Fruit fly (Drosophila melanogaster) whole organism, embryonic: Measurements from ENCODE around the gene CG14352.

Source experiments
- Antp ChIP-seq: fragments of 200-800 bp; sonication (Bioruptor generic); optimal IDR thresholded peaks from 3 replicates; lab custom pipeline; 2016; ENCODE audit warnings: missing biosample characterization, missing genetic modification characterization
- Awh ChIP-seq: fragments of 200-800 bp; sonication (Bioruptor generic); IDR thresholded peaks from 2 replicates; pipeline ENCODE4, ENCODE4 v1.3.6; 2022; ENCODE audit warnings: missing biosample characterization, missing genetic modification characterization
- B-H1 ChIP-seq: fragments of 200-800 bp; sonication (Bioruptor generic); IDR thresholded peaks from 3 replicates; pipeline ENCODE4 v1.3.6; 2022; ENCODE audit warnings: missing biosample characterization, missing genetic modification characterization
- CG10209 ChIP-seq: fragments of 200-800 bp; sonication (Bioruptor generic); optimal IDR thresholded peaks from 3 replicates; lab custom pipeline; 2017; ENCODE audit warnings: missing biosample characterization, mild to moderate bottlenecking, missing genetic modification characterization, missing genetic modification reagents
- CG12659 ChIP-seq: fragments of 200-800 bp; sonication (Bioruptor generic); optimal IDR thresholded peaks from 3 replicates; lab custom pipeline; 2017; ENCODE audit warnings: mild to moderate bottlenecking, missing biosample characterization, missing genetic modification reagents, missing genetic modification characterization
- CG15479 ChIP-seq: fragments of 200-800 bp; sonication (Bioruptor generic); optimal IDR thresholded peaks from 3 replicates; lab custom pipeline; 2019; ENCODE audit warnings: missing biosample characterization, mild to moderate bottlenecking, missing genetic modification characterization, moderate library complexity
- CG1647 ChIP-seq: fragments of 200-800 bp; sonication (Bioruptor generic); optimal IDR thresholded peaks from 3 replicates; lab custom pipeline; 2016; ENCODE audit warnings: missing biosample characterization, missing genetic modification characterization
- CG16863 ChIP-seq: fragments of 200-800 bp; sonication (Bioruptor generic); optimal IDR thresholded peaks from 3 replicates; lab custom pipeline; 2016; ENCODE audit warnings: missing biosample characterization, missing genetic modification characterization
- CG17361 ChIP-seq: fragments of 200-800 bp; sonication (Bioruptor generic); IDR thresholded peaks from 3 replicates; pipeline ENCODE4 v1.3.6; 2022; ENCODE audit warnings: missing biosample characterization, missing genetic modification characterization
- CG17912 ChIP-seq: fragments of 200-800 bp; sonication (Bioruptor generic); optimal IDR thresholded peaks from 2 replicates; lab custom pipeline; 2018; ENCODE audit warnings: missing biosample characterization, mild to moderate bottlenecking, missing genetic modification characterization
- CG2116 ChIP-seq: fragments of 200-800 bp; sonication (Bioruptor generic); optimal IDR thresholded peaks from 3 replicates; lab custom pipeline; 2018; ENCODE audit warnings: missing biosample characterization, mild to moderate bottlenecking, missing genetic modification characterization
- CG31365 ChIP-seq: fragments of 200-800 bp; sonication (Bioruptor generic); optimal IDR thresholded peaks from 2 replicates; lab custom pipeline; 2018; ENCODE audit warnings: missing biosample characterization, mild to moderate bottlenecking, missing genetic modification characterization
- CG3407 ChIP-seq: fragments of 200-800 bp; sonication (Bioruptor generic); optimal IDR thresholded peaks from 2 replicates; lab custom pipeline; 2018; ENCODE audit warnings: missing biosample characterization, mild to moderate bottlenecking, missing genetic modification characterization
- CG42726 ChIP-seq: fragments of 200-800 bp; sonication (Bioruptor generic); IDR thresholded peaks from 2 replicates; pipeline ENCODE4 v1.3.6; 2022; ENCODE audit warnings: missing biosample characterization, missing genetic modification characterization; ENCODE audit not compliant: partially characterized antibody
- CG4424 ChIP-seq: fragments of 200-800 bp; sonication (Bioruptor generic); optimal IDR thresholded peaks from 3 replicates; lab custom pipeline; 2016; ENCODE audit warnings: missing biosample characterization, missing genetic modification characterization
- CG4820 ChIP-seq: fragments of 200-800 bp; sonication (Bioruptor generic); optimal IDR thresholded peaks from 3 replicates; lab custom pipeline; 2016; ENCODE audit warnings: missing biosample characterization, missing genetic modification characterization
- CG7745 ChIP-seq: fragments of 200-800 bp; sonication (Bioruptor generic); optimal IDR thresholded peaks from 2 replicates; lab custom pipeline; 2018; ENCODE audit warnings: missing biosample characterization, mild to moderate bottlenecking, missing genetic modification characterization, moderate library complexity
- CG8281 ChIP-seq: fragments of 200-800 bp; sonication (Bioruptor generic); optimal IDR thresholded peaks from 2 replicates; lab custom pipeline; 2018; ENCODE audit warnings: missing biosample characterization, mild to moderate bottlenecking, missing genetic modification characterization, moderate library complexity
- CG8924 ChIP-seq: fragments of 200-800 bp; optimal IDR thresholded peaks from 3 replicates; lab custom pipeline; 2019; ENCODE audit warnings: missing biosample characterization, mild to moderate bottlenecking, missing genetic modification characterization, moderate library complexity
- CG9437 ChIP-seq: fragments of 200-800 bp; sonication (Bioruptor generic); optimal IDR thresholded peaks from 2 replicates; lab custom pipeline; 2018; ENCODE audit warnings: missing biosample characterization, mild to moderate bottlenecking, missing genetic modification characterization
- Chrac-16 ChIP-seq: fragments of 200-800 bp; sonication (Bioruptor generic); optimal IDR thresholded peaks from 3 replicates; lab custom pipeline; 2016; ENCODE audit warnings: missing biosample characterization, missing genetic modification characterization
- Eip74EF ChIP-seq, 2 experiments: fragments of 200-800 bp in 1 of 2; fragments of >200 bp in 1 of 2; sonication (Bioruptor generic) in 1 of 2; optimal IDR thresholded peaks; 2 replicates each; lab custom pipeline; 2017 to 2019; ENCODE audit warnings: missing biosample characterization in 2 of 2, missing genetic modification characterization in 2 of 2, mild to moderate bottlenecking in 1 of 2, moderate library complexity in 1 of 2
- HLH54F ChIP-seq: fragments of 200-800 bp; sonication (Bioruptor generic); optimal IDR thresholded peaks from 3 replicates; lab custom pipeline; 2016; ENCODE audit warnings: missing biosample characterization, missing genetic modification characterization
- HmgZ ChIP-seq: fragments of 200-800 bp; sonication (Bioruptor generic); optimal IDR thresholded peaks from 2 replicates; lab custom pipeline; 2018; ENCODE audit warnings: missing biosample characterization, mild to moderate bottlenecking, missing genetic modification characterization
- Hr51 ChIP-seq, 2 experiments: fragments of 200-800 bp; sonication (Bioruptor generic); optimal IDR thresholded peaks; 2 replicates in 1 of 2; 3 replicates in 1 of 2; lab custom pipeline; 2016 to 2018; ENCODE audit warnings: missing biosample characterization in 2 of 2, missing genetic modification characterization in 2 of 2, mild to moderate bottlenecking in 1 of 2, moderate library complexity in 1 of 2
- Mes4 ChIP-seq: fragments of 200-800 bp; sonication (Bioruptor generic); optimal IDR thresholded peaks from 2 replicates; lab custom pipeline; 2016; ENCODE audit warnings: missing biosample characterization, missing genetic modification characterization
- NC2β ChIP-seq: fragments of 200-800 bp; sonication (Bioruptor generic); optimal IDR thresholded peaks from 2 replicates; lab custom pipeline; 2016; ENCODE audit warnings: missing biosample characterization, missing genetic modification characterization
- NfI ChIP-seq: fragments of 200-800 bp; sonication (Bioruptor generic); optimal IDR thresholded peaks from 3 replicates; lab custom pipeline; 2018; ENCODE audit warnings: missing biosample characterization, mild to moderate bottlenecking, missing genetic modification characterization, moderate library complexity
- Xrp1 ChIP-seq: fragments of 200-800 bp; sonication (Bioruptor generic); IDR thresholded peaks from 2 replicates; pipeline ENCODE4 v1.3.6; 2022; ENCODE audit warnings: missing biosample characterization, missing genetic modification characterization
- croc ChIP-seq: fragments of 200-800 bp; sonication (Bioruptor generic); conservative IDR thresholded peaks from 3 replicates; pipeline ENCODE4 v1.3.6; 2022; ENCODE audit warnings: missing biosample characterization, missing genetic modification characterization
- crol ChIP-seq: fragments of 200-800 bp; sonication (Bioruptor generic); IDR thresholded peaks from 2 replicates; pipeline ENCODE4 v1.3.6; 2022; ENCODE audit warnings: missing biosample characterization, missing genetic modification characterization
- fd102C ChIP-seq: fragments of 200-800 bp; sonication (Bioruptor generic); optimal IDR thresholded peaks from 2 replicates; lab custom pipeline; 2018; ENCODE audit warnings: missing biosample characterization, mild to moderate bottlenecking, missing genetic modification characterization, moderate library complexity
- fd64A ChIP-seq: fragments of 200-800 bp; sonication (Bioruptor generic); optimal IDR thresholded peaks from 3 replicates; lab custom pipeline; 2018; ENCODE audit warnings: missing biosample characterization, mild to moderate bottlenecking, missing genetic modification characterization
- h ChIP-seq: fragments of >200 bp; optimal IDR thresholded peaks from 2 replicates; lab custom pipeline; 2017
- ken ChIP-seq: fragments of 200-800 bp; sonication (Bioruptor generic); IDR thresholded peaks from 3 replicates; pipeline ENCODE4 v1.3.6; 2022; ENCODE audit warnings: missing biosample characterization, missing genetic modification characterization
- knrl ChIP-seq: fragments of 200-800 bp; sonication (Bioruptor generic); IDR thresholded peaks from 3 replicates; pipeline ENCODE4 v1.3.6; 2022; ENCODE audit warnings: missing biosample characterization, missing genetic modification characterization; ENCODE audit not compliant: partially characterized antibody
- nom ChIP-seq: fragments of 200-800 bp; sonication (Bioruptor generic); optimal IDR thresholded peaks from 2 replicates; lab custom pipeline; 2017; ENCODE audit warnings: missing biosample characterization, missing genetic modification characterization, mild to moderate bottlenecking, moderate library complexity, missing genetic modification reagents
- onecut ChIP-seq: fragments of 200-800 bp; sonication (Bioruptor generic); IDR thresholded peaks from 2 replicates; pipeline ENCODE4 v1.3.6; 2022; ENCODE audit warnings: missing biosample characterization, missing genetic modification characterization
- p53 ChIP-seq: fragments of 200-800 bp; sonication (Bioruptor generic); optimal IDR thresholded peaks from 2 replicates; lab custom pipeline; 2016; ENCODE audit warnings: missing biosample characterization, missing genetic modification characterization
- peb ChIP-seq: fragments of 200-800 bp; sonication (Bioruptor generic); IDR thresholded peaks from 2 replicates; pipeline ENCODE4 v1.3.6; 2022; ENCODE audit warnings: missing biosample characterization, missing genetic modification characterization
- pnt ChIP-seq: fragments of 200-800 bp; sonication (Bioruptor generic); optimal IDR thresholded peaks from 3 replicates; lab custom pipeline; 2016; ENCODE audit warnings: missing biosample characterization, missing genetic modification characterization
- pros ChIP-seq: fragments of 200-800 bp; sonication (Bioruptor generic); optimal IDR thresholded peaks from 3 replicates; lab custom pipeline; 2019; ENCODE audit warnings: missing biosample characterization, mild to moderate bottlenecking, missing genetic modification characterization, moderate library complexity
- rib ChIP-seq: fragments of 200-800 bp; sonication (Bioruptor generic); IDR thresholded peaks from 2 replicates; pipeline ENCODE4 v1.3.6; 2022; ENCODE audit warnings: missing biosample characterization, missing genetic modification characterization
- sc ChIP-seq, 3 experiments: fragments of >200 bp in 2 of 3; fragments of 200-800 bp in 1 of 3; sonication (Bioruptor generic) in 1 of 3; optimal IDR thresholded peaks; 2 replicates in 2 of 3; 3 replicates in 1 of 3; lab custom pipeline; 2017; ENCODE audit warnings: mild to moderate bottlenecking in 1 of 3, missing biosample characterization in 1 of 3, missing genetic modification characterization in 1 of 3, missing genetic modification reagents in 1 of 3
- sima ChIP-seq: fragments of 200-800 bp; sonication (Bioruptor generic); optimal IDR thresholded peaks from 2 replicates; lab custom pipeline; 2016; ENCODE audit warnings: missing biosample characterization, missing genetic modification characterization
- sqz ChIP-seq: fragments of 200-800 bp; sonication (Bioruptor generic); optimal IDR thresholded peaks from 3 replicates; lab custom pipeline; 2018; ENCODE audit warnings: missing biosample characterization, mild to moderate bottlenecking, missing genetic modification characterization
- vnd ChIP-seq: fragments of 200-800 bp; sonication (Bioruptor generic); IDR thresholded peaks from 3 replicates; pipeline ENCODE4 v1.3.6; 2022; ENCODE audit warnings: missing biosample characterization, missing genetic modification characterization; ENCODE audit not compliant: partially characterized antibody
- wdn ChIP-seq: fragments of 200-800 bp; sonication (Bioruptor generic); IDR thresholded peaks from 2 replicates; pipeline ENCODE4 v1.3.6; 2022; ENCODE audit warnings: missing biosample characterization, missing genetic modification characterization
- z ChIP-seq: fragments of 200-800 bp; sonication (Bioruptor generic); IDR thresholded peaks from 3 replicates; pipeline ENCODE4 v1.3.6; 2022; ENCODE audit warnings: missing biosample characterization, missing genetic modification characterization
- zfh1 ChIP-seq: fragments of 200-800 bp; sonication (Bioruptor generic); IDR thresholded peaks from 3 replicates; pipeline ENCODE4 v1.3.6; 2022; ENCODE audit warnings: missing biosample characterization, missing genetic modification characterization

Gene CG14352

DNA sequence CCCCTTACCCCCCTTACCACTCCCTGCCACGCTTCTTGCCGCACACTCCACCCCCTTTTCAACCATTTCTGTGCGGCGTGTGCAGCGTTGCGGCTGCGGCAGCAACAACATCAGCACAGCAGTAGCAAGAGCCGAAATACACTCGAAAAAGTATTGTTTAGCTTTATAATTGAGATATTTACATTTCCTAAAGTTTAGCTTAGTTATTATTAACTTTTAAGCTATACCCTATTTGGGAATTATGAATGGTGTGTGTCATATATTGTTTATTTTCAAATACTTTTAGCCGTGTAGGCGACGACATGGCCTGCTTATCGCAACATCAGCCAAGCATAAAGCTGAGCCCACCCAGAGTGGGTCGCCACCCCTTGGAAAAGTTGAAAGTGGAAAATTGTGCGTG, 4.5 kb downstream of the CG14352 start (continued):
- no peak for TF ChIP-seq CG2116
- peak; percentile 34 to 75 for TF ChIP-seq Hr51 (GFP tag; optimal IDR thresholded peaks at IDR 0.05; lab: Kevin White, UChicago)
- peak; percentile 44; the same call in 2 of the 3 replicates for TF ChIP-seq B-H1
- TF ChIP-seq NfI (GFP tag; lab: Kevin White, UChicago) = peak; percentile 37
- no peak for TF ChIP-seq knrl (GFP tag; lab: Robert Waterston, UW)
- TF ChIP-seq CG4424 (GFP tag; lab: Kevin White, UChicago) = peak; percentile 70
- TF ChIP-seq HLH54F (GFP tag; lab: Kevin White, UChicago) = peak; percentile 32
- no peak for TF ChIP-seq rib (GFP tag; lab: Robert Waterston, UW)
- peak; percentile 30 for TF ChIP-seq Chrac-16 (GFP tag; lab: Kevin White, UChicago)
- no peak for TF ChIP-seq vnd (GFP tag; lab: Robert Waterston, UW)
- TF ChIP-seq ken = peak; percentile 43; the same call in 1 of the 3 replicates
- TF ChIP-seq CG8281 (tag; lab: Kevin White, UChicago) = peak; percentile 20
- TF ChIP-seq HmgZ = peak; percentile 43
- TF ChIP-seq CG31365 (tag; lab: Kevin White, UChicago) = peak; percentile 23
- TF ChIP-seq nom (GFP tag; lab: Kevin White, UChicago) = no peak
- no peak for TF ChIP-seq fd102C (GFP tag; lab: Kevin White, UChicago)
- TF ChIP-seq pnt (GFP tag; lab: Kevin White, UChicago) = peak; percentile 45
- peak; percentile 73 for TF ChIP-seq Xrp1
- TF ChIP-seq wdn (GFP tag; lab: Robert Waterston, UW) = peak; percentile 35; the same call in 1 of the 2 replicates
- TF ChIP-seq CG42726 (GFP tag; lab: Robert Waterston, UW) = no peak
- TF ChIP-seq CG16863 (GFP tag; lab: Kevin White, UChicago) = peak; percentile 45
- no peak for TF ChIP-seq CG15479 (GFP tag; lab: Kevin White, UChicago)
- no peak for TF ChIP-seq CG17912
- peak; percentile 50; the same call in 2 of the 3 replicates for TF ChIP-seq croc (GFP tag; lab: Robert Waterston, UW)
- TF ChIP-seq CG7745 (tag; lab: Kevin White, UChicago) = no peak
- TF ChIP-seq peb = peak; percentile 51; the same call in 1 of the 2 replicates
- peak; percentile 39 for TF ChIP-seq pros (GFP tag; lab: Kevin White, UChicago)
- TF ChIP-seq onecut (GFP tag; lab: Robert Waterston, UW) = peak; percentile 55
- no peak for TF ChIP-seq fd64A
- TF ChIP-seq crol (GFP tag; lab: Robert Waterston, UW) = peak; percentile 89
- TF ChIP-seq Antp (GFP tag; lab: Kevin White, UChicago) = peak; percentile 55
- no peak for TF ChIP-seq sc (optimal IDR thresholded peaks at IDR 0.05; lab: Kevin White, UChicago)
- peak; percentile 31 for TF ChIP-seq sc (GFP tag; optimal IDR thresholded peaks at IDR 0.05; lab: Kevin White, UChicago)
- TF ChIP-seq CG3407 (GFP tag; lab: Kevin White, UChicago) = peak; percentile 45
- TF ChIP-seq CG1647 (GFP tag; lab: Kevin White, UChicago) = no peak
- TF ChIP-seq NC2β (GFP tag; lab: Kevin White, UChicago) = peak; percentile 13
- TF ChIP-seq sqz (GFP tag; lab: Kevin White, UChicago) = peak; percentile 8
- peak; percentile 58 for TF ChIP-seq CG4820 (GFP tag; lab: Kevin White, UChicago)
- peak; percentile 74 for TF ChIP-seq CG8924 (tag; lab: Kevin White, UChicago)
- no peak for TF ChIP-seq z
- peak; percentile 50 for TF ChIP-seq CG10209
- TF ChIP-seq p53 (GFP tag; lab: Kevin White, UChicago) = no peak
- TF ChIP-seq CG9437 = peak; percentile 23
- peak; percentile 59; the same call in 2 of the 3 replicates for TF ChIP-seq CG17361 (GFP tag; lab: Robert Waterston, UW)
- TF ChIP-seq CG12659 (GFP tag; lab: Kevin White, UChicago) = peak; percentile 67
- peak; percentile 60; the same call in 1 of the 2 replicates for TF ChIP-seq Awh (GFP tag; lab: Robert Waterston, UW)
- TF ChIP-seq h = no peak
- peak in 1 of 2 experiments; percentile 47 for TF ChIP-seq Eip74EF (GFP tag; optimal IDR thresholded peaks at IDR 0.05; lab: Kevin White, UChicago)
- TF ChIP-seq zfh1 (GFP tag; lab: Robert Waterston, UW) = peak; percentile 66
- peak; percentile 1 for TF ChIP-seq Mes4 (GFP tag; lab: Kevin White, UChicago)
- TF ChIP-seq sima (GFP tag; lab: Kevin White, UChicago) = no peak
